ENCODE assay signal across 5 fruit fly cellular contexts in the genomic region with DNA sequence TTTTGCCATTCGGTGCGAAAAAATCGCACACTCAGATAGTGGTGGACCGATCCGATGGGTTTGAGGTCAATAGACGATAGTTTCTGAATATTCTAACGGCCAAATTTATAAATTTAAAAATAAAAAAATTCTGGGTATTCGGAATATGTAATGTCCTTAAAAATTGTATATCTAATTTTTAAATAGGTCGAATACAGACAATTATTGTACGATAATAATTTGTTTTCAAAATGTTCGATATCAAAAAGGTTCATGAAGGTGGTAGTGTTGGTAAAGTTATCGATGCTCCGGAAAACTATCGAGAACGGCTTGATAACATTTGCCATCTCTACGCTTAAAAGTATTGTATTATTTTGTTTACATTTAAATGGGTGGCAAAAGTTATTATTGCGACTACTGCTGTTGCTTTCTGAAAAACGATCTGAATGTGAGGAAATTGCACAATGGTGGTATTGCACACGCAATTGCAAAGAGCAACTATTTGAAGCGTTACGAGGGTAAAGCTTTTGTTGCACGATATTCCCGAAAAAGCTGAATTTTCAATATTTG.
A peak's percentile ranks its signal among the peaks of the same experiment; 100 is the strongest.
TF ChIP-seq lines count a peak whose summit lies in the region.

A gene (plus strand): TSS at position 315 of the 549 bp plus-strand sequence.
A gene (minus strand): TSS at position 499 of the 549 bp plus-strand sequence.

- TF ChIP-seq CTCF in whole organism, embryonic (GFP tag; optimal IDR thresholded peaks at IDR 0.05; lab: Kevin White, UChicago): no peak

TF ChIP-seq in whole organism, adult, 20 proteins besides CTCF, POLR2A, EP300 and RAD21 (continues in another document):
- TF ChIP-seq Hr96 (GFP tag; optimal IDR thresholded peaks at IDR 0.05; lab: Kevin White, UChicago) (peak; percentile 80), CG12768 (GFP tag; optimal IDR thresholded peaks at IDR 0.05; lab: Kevin White, UChicago) (peak; percentile 80), cnc (optimal IDR thresholded peaks at IDR 0.05; lab: Kevin White, UChicago) (no peak), Mnt (GFP tag; optimal IDR thresholded peaks at IDR 0.05; lab: Kevin White, UChicago) (peak; percentile 77), tj (GFP tag; optimal IDR thresholded peaks at IDR 0.05; lab: Kevin White, UChicago) (peak; percentile 89), kay (GFP tag; lab: Kevin White, UChicago; ENCODE audit: borderline replicate concordance) (no peak), pad (GFP tag; optimal IDR thresholded peaks at IDR 0.05; lab: Kevin White, UChicago) (peak; percentile 62), CG11617 (GFP tag; optimal IDR thresholded peaks at IDR 0.05; lab: Kevin White, UChicago) (peak; percentile 79), CG33017 (tag; optimal IDR thresholded peaks at IDR 0.05; lab: Kevin White, UChicago) (peak; percentile 65), CG7101 (tag; optimal IDR thresholded peaks at IDR 0.05; lab: Kevin White, UChicago) (peak; percentile 78), Crg-1 (GFP tag; optimal IDR thresholded peaks at IDR 0.05; lab: Kevin White, UChicago) (peak; percentile 77), CG5204 (GFP tag; optimal IDR thresholded peaks at IDR 0.05; lab: Kevin White, UChicago) (no peak), Clk (GFP tag; optimal IDR thresholded peaks at IDR 0.05; lab: Kevin White, UChicago) (peak; percentile 53), toe (GFP tag; optimal IDR thresholded peaks at IDR 0.05; lab: Kevin White, UChicago) (peak; percentile 92), bab1 (GFP tag; optimal IDR thresholded peaks at IDR 0.05; lab: Kevin White, UChicago) (peak; percentile 69), CG7045 (GFP tag; optimal IDR thresholded peaks at IDR 0.05; lab: Kevin White, UChicago) (peak; percentile 66)

TF ChIP-seq in whole organism, embryonic, 481 proteins besides CTCF, POLR2A, EP300 and RAD21 (continues in another document):
- TF ChIP-seq CG10366 (GFP tag; IDR thresholded peaks at IDR 0.05; lab: Robert Waterston, UW): peak; percentile 38
- TF ChIP-seq lbe (GFP tag; optimal IDR thresholded peaks at IDR 0.05; lab: Kevin White, UChicago): peak; percentile 71
- no peak for TF ChIP-seq CG4707 (GFP tag; optimal IDR thresholded peaks at IDR 0.05; lab: Kevin White, UChicago)
- TF ChIP-seq tin (GFP tag; optimal IDR thresholded peaks at IDR 0.05; lab: Kevin White, UChicago): peak; percentile 76
- peak; percentile 76 for TF ChIP-seq Max (GFP tag; optimal IDR thresholded peaks at IDR 0.05; lab: Kevin White, UChicago)
- TF ChIP-seq CG17912 (GFP tag; optimal IDR thresholded peaks at IDR 0.05; lab: Kevin White, UChicago): no peak
- TF ChIP-seq NC2α (GFP tag; optimal IDR thresholded peaks at IDR 0.05; lab: Kevin White, UChicago): no peak
- TF ChIP-seq CG6683 (GFP tag; optimal IDR thresholded peaks at IDR 0.05; lab: Kevin White, UChicago): no peak
- TF ChIP-seq Gsc (GFP tag; IDR thresholded peaks at IDR 0.05; lab: Robert Waterston, UW): no peak
- TF ChIP-seq CG10959 (GFP tag; IDR thresholded peaks at IDR 0.05; lab: Robert Waterston, UW): no peak
- TF ChIP-seq wek (GFP tag; optimal IDR thresholded peaks at IDR 0.05; lab: Kevin White, UChicago): no peak
- no peak for TF ChIP-seq CG6254 (GFP tag; optimal IDR thresholded peaks at IDR 0.05; lab: Kevin White, UChicago)
- peak; percentile 82; the same call in 2 of the 3 replicates for TF ChIP-seq mld (GFP tag; IDR thresholded peaks at IDR 0.05; lab: Robert Waterston, UW; ENCODE audit: partially characterized antibody)
- no peak for TF ChIP-seq CG11398 (GFP tag; optimal IDR thresholded peaks at IDR 0.05; lab: Kevin White, UChicago)
- TF ChIP-seq CG6813 (GFP tag; optimal IDR thresholded peaks at IDR 0.05; lab: Kevin White, UChicago): no peak
- TF ChIP-seq wor (GFP tag; IDR thresholded peaks at IDR 0.05; lab: Robert Waterston, UW): no peak
- no peak for TF ChIP-seq da (GFP tag; optimal IDR thresholded peaks at IDR 0.05; lab: Kevin White, UChicago)

TF ChIP-seq in whole organism, prepupa, 60 proteins besides CTCF, POLR2A, EP300 and RAD21 (continues in another document):
- TF ChIP-seq acj6 (GFP tag; optimal IDR thresholded peaks at IDR 0.05; lab: Kevin White, UChicago): no peak
- peak; percentile 17 for TF ChIP-seq CG8632 (GFP tag; optimal IDR thresholded peaks at IDR 0.05; lab: Kevin White, UChicago)
- no peak for TF ChIP-seq CG7368 (GFP tag; optimal IDR thresholded peaks at IDR 0.05; lab: Kevin White, UChicago)
- peak; percentile 78 for TF ChIP-seq lz (GFP tag; optimal IDR thresholded peaks at IDR 0.05; lab: Kevin White, UChicago)
- TF ChIP-seq fkh (GFP tag; optimal IDR thresholded peaks at IDR 0.05; lab: Kevin White, UChicago): no peak
- TF ChIP-seq OdsH (GFP tag; optimal IDR thresholded peaks at IDR 0.05; lab: Kevin White, UChicago): no peak
- TF ChIP-seq esn (GFP tag; optimal IDR thresholded peaks at IDR 0.05; lab: Kevin White, UChicago): peak; percentile 82
- TF ChIP-seq achi (GFP tag; optimal IDR thresholded peaks at IDR 0.05; lab: Kevin White, UChicago): no peak
- peak; percentile 58 for TF ChIP-seq Ets96B (tag; optimal IDR thresholded peaks at IDR 0.05; lab: Kevin White, UChicago)
- no peak for TF ChIP-seq CG6854 (GFP tag; optimal IDR thresholded peaks at IDR 0.05; lab: Kevin White, UChicago)
- peak; percentile 3 for TF ChIP-seq Lpt (GFP tag; optimal IDR thresholded peaks at IDR 0.05; lab: Kevin White, UChicago)
- peak; percentile 89 for TF ChIP-seq Eip78C (GFP tag; lab: Kevin White, UChicago)
- TF ChIP-seq Eip93F (GFP tag; optimal IDR thresholded peaks at IDR 0.05; lab: Kevin White, UChicago): no peak
- TF ChIP-seq CG34406 (GFP tag; optimal IDR thresholded peaks at IDR 0.05; lab: Kevin White, UChicago): peak; percentile 60
- TF ChIP-seq dsx (GFP tag; optimal IDR thresholded peaks at IDR 0.05; lab: Kevin White, UChicago; ENCODE audit: poor library complexity, severe bottlenecking): peak; percentile 87
- TF ChIP-seq svp (GFP tag; lab: Kevin White, UChicago): peak; percentile 97
- TF ChIP-seq cyc (GFP tag; optimal IDR thresholded peaks at IDR 0.05; lab: Kevin White, UChicago): peak; percentile 66
- TF ChIP-seq Blimp-1 (GFP tag; optimal IDR thresholded peaks at IDR 0.05; lab: Kevin White, UChicago): no peak
- no peak for TF ChIP-seq CG11294 (GFP tag; IDR thresholded peaks at IDR 0.05; lab: Robert Waterston, UW)

TF ChIP-seq in whole organism, pupa, 21 proteins besides CTCF, POLR2A, EP300 and RAD21 (continues in another document):
- TF ChIP-seq CG8301 (tag; optimal IDR thresholded peaks at IDR 0.05; lab: Kevin White, UChicago): no peak
- no peak for TF ChIP-seq rn (GFP tag; IDR thresholded peaks at IDR 0.05; lab: Robert Waterston, UW)
- no peak for TF ChIP-seq CG14655 (GFP tag; optimal IDR thresholded peaks at IDR 0.05; lab: Kevin White, UChicago)
- TF ChIP-seq Pif1B (GFP tag; optimal IDR thresholded peaks at IDR 0.05; lab: Kevin White, UChicago): no peak
- TF ChIP-seq CG8159 (tag; optimal IDR thresholded peaks at IDR 0.05; lab: Kevin White, UChicago): peak; percentile 42
- TF ChIP-seq CG13204 (GFP tag; optimal IDR thresholded peaks at IDR 0.05; lab: Kevin White, UChicago): no peak
- TF ChIP-seq gl (tag; optimal IDR thresholded peaks at IDR 0.05; lab: Kevin White, UChicago): no peak
- peak; percentile 22 for TF ChIP-seq CG9948 (tag; optimal IDR thresholded peaks at IDR 0.05; lab: Kevin White, UChicago)
- TF ChIP-seq EcR (GFP tag; optimal IDR thresholded peaks at IDR 0.05; lab: Kevin White, UChicago): peak; percentile 99
- TF ChIP-seq CG17806 (tag; optimal IDR thresholded peaks at IDR 0.05; lab: Kevin White, UChicago): peak; percentile 42
- TF ChIP-seq fd96Ca (GFP tag; IDR thresholded peaks at IDR 0.05; lab: Robert Waterston, UW): 0 out of 3 replicates have a peak, but pooled peaks have one; percentile 22
- peak; percentile 63 for TF ChIP-seq CG15710 (tag; optimal IDR thresholded peaks at IDR 0.05; lab: Kevin White, UChicago)
- TF ChIP-seq CG32121 (GFP tag; IDR thresholded peaks at IDR 0.05; lab: Robert Waterston, UW): no peak
- no peak for TF ChIP-seq CG12605 (GFP tag; IDR thresholded peaks at IDR 0.05; lab: Robert Waterston, UW)
- TF ChIP-seq CG10348 (GFP tag; IDR thresholded peaks at IDR 0.05; lab: Robert Waterston, UW): no peak
- TF ChIP-seq CG34367 (tag; optimal IDR thresholded peaks at IDR 0.05; lab: Kevin White, UChicago): peak; percentile 3
- no peak for TF ChIP-seq Pif1A (GFP tag; optimal IDR thresholded peaks at IDR 0.05; lab: Kevin White, UChicago)
- TF ChIP-seq D1 (tag; optimal IDR thresholded peaks at IDR 0.05; lab: Kevin White, UChicago): no peak
- TF ChIP-seq Snoo (tag; optimal IDR thresholded peaks at IDR 0.05; lab: Kevin White, UChicago): peak; percentile 9
- TF ChIP-seq CG4496 (GFP tag; IDR thresholded peaks at IDR 0.05; lab: Robert Waterston, UW): no peak

TF ChIP-seq in whole organism, wandering third instar larva, 38 proteins besides CTCF, POLR2A, EP300 and RAD21 (continues in another document):
- TF ChIP-seq usp (GFP tag; optimal IDR thresholded peaks at IDR 0.05; lab: Kevin White, UChicago) (no peak), HLH106 (tag; optimal IDR thresholded peaks at IDR 0.05; lab: Kevin White, UChicago) (peak; percentile 81), dl (GFP tag; optimal IDR thresholded peaks at IDR 0.05; lab: Kevin White, UChicago; ENCODE audit: insufficient read depth in 1 of 2, partially characterized antibody in 2 of 2) (no peak), Hr78 (GFP tag; optimal IDR thresholded peaks at IDR 0.05; lab: Kevin White, UChicago) (no peak), woc (GFP tag; optimal IDR thresholded peaks at IDR 0.05; lab: Kevin White, UChicago) (peak; percentile 58), Jra (GFP tag; optimal IDR thresholded peaks at IDR 0.05; lab: Kevin White, UChicago) (no peak), OdsH (GFP tag; optimal IDR thresholded peaks at IDR 0.05; lab: Kevin White, UChicago) (peak; percentile 73), sv (GFP tag; optimal IDR thresholded peaks at IDR 0.05; lab: Kevin White, UChicago) (peak; percentile 75), jim (GFP tag; optimal IDR thresholded peaks at IDR 0.05; lab: Kevin White, UChicago) (no peak), h (GFP tag; optimal IDR thresholded peaks at IDR 0.05; lab: Kevin White, UChicago) (peak; percentile 84), dmrt93B (GFP tag; optimal IDR thresholded peaks at IDR 0.05; lab: Kevin White, UChicago) (peak; percentile 63), rgr (GFP tag; optimal IDR thresholded peaks at IDR 0.05; lab: Kevin White, UChicago) (peak; percentile 80), Mio (GFP tag; optimal IDR thresholded peaks at IDR 0.05; lab: Kevin White, UChicago) (no peak), brk (GFP tag; optimal IDR thresholded peaks at IDR 0.05; lab: Kevin White, UChicago) (no peak), fru (GFP tag; optimal IDR thresholded peaks at IDR 0.05; lab: Kevin White, UChicago) (no peak), Dif (GFP tag; optimal IDR thresholded peaks at IDR 0.05; lab: Kevin White, UChicago; ENCODE audit: partially characterized antibody) (no peak), br (GFP tag; optimal IDR thresholded peaks at IDR 0.05; lab: Kevin White, UChicago) (peak; percentile 76), CG9705 (GFP tag; optimal IDR thresholded peaks at IDR 0.05; lab: Kevin White, UChicago) (peak; percentile 63), Rel (GFP tag; optimal IDR thresholded peaks at IDR 0.05; lab: Kevin White, UChicago) (no peak), Rel (tag; optimal IDR thresholded peaks at IDR 0.05; lab: Kevin White, UChicago) (peak; percentile 97), psq (GFP tag; optimal IDR thresholded peaks at IDR 0.05; lab: Kevin White, UChicago) (peak; percentile 69), ey (GFP tag; optimal IDR thresholded peaks at IDR 0.05; lab: Kevin White, UChicago) (peak; percentile 67)
